Worm (Caenorhabditis elegans) whole organism, L2 larva: ENCODE measurements around the gene F09E5.3.

ENCODE experiments used
- C34F6.9 ChIP-seq: fragments of 150-350 bp; optimal IDR thresholded peaks from 2 replicates; lab custom pipeline; 2014; ENCODE audit warnings: missing biosample characterization, missing genetic modification characterization
- F13H6.1 ChIP-seq: sonication (generic microtip); optimal IDR thresholded peaks from 2 replicates; lab custom pipeline; 2016; ENCODE audit warnings: missing genetic modification characterization, missing compliant biosample characterization
- Y55F3AM.14 ChIP-seq: fragments of 200-800 bp; sonication (Bioruptor generic); optimal IDR thresholded peaks from 2 replicates; lab custom pipeline; 2018; ENCODE audit warnings: mild to moderate bottlenecking, missing genetic modification characterization, missing compliant biosample characterization
- alr-1 ChIP-seq: fragments of 150-350 bp; optimal IDR thresholded peaks from 2 replicates; lab custom pipeline; 2014; ENCODE audit warnings: missing biosample characterization, missing genetic modification characterization
- aly-2 ChIP-seq: fragments of 150-350 bp; optimal IDR thresholded peaks from 2 replicates; lab custom pipeline; 2014; ENCODE audit warnings: missing biosample characterization, missing genetic modification characterization
- ceh-16 ChIP-seq: fragments of 150-350 bp; optimal IDR thresholded peaks from 2 replicates; lab custom pipeline; 2014; ENCODE audit warnings: missing biosample characterization, missing genetic modification characterization
- ceh-82 ChIP-seq: fragments of 150-350 bp; optimal IDR thresholded peaks from 2 replicates; lab custom pipeline; 2014; ENCODE audit warnings: missing biosample characterization, missing genetic modification characterization
- crh-2 ChIP-seq: sonication (generic microtip); optimal IDR thresholded peaks from 2 replicates; lab custom pipeline; 2017; ENCODE audit warnings: missing biosample characterization, missing genetic modification characterization
- dmd-4 ChIP-seq: sonication (generic microtip); optimal IDR thresholded peaks from 2 replicates; lab custom pipeline; 2017; ENCODE audit warnings: missing biosample characterization, missing genetic modification characterization
- fos-1 ChIP-seq: fragments of 150-350 bp; optimal IDR thresholded peaks from 2 replicates; lab custom pipeline; 2014; ENCODE audit warnings: missing biosample characterization, missing genetic modification characterization
- gmeb-1 ChIP-seq: fragments of 150-350 bp; optimal IDR thresholded peaks from 2 replicates; lab custom pipeline; 2014; ENCODE audit warnings: missing biosample characterization, missing genetic modification characterization
- lin-11 ChIP-seq: fragments of 150-350 bp; sonication (generic microtip); optimal IDR thresholded peaks from 2 replicates; lab custom pipeline; 2014; ENCODE audit warnings: missing biosample characterization, missing genetic modification characterization, inconsistent platforms, mixed read lengths
- lin-13 ChIP-seq: fragments of 150-350 bp; optimal IDR thresholded peaks from 2 replicates; lab custom pipeline; 2014; ENCODE audit warnings: missing biosample characterization, missing genetic modification reagents, missing genetic modification characterization
- lin-39 ChIP-seq: fragments of 150-350 bp; optimal IDR thresholded peaks from 2 replicates; lab custom pipeline; 2014; ENCODE audit warnings: missing biosample characterization, missing genetic modification reagents, missing genetic modification characterization
- lsy-2 ChIP-seq, 2 experiments: fragments of 150-350 bp in 1 of 2; sonication (generic microtip) in 1 of 2; optimal IDR thresholded peaks; 2 replicates each; lab custom pipeline; 2014 to 2017; ENCODE audit warnings: missing biosample characterization in 2 of 2, missing genetic modification characterization in 2 of 2
- mab-5 ChIP-seq: fragments of 150-350 bp; optimal IDR thresholded peaks from 2 replicates; lab custom pipeline; 2014; ENCODE audit warnings: missing biosample characterization, missing genetic modification characterization
- mdl-1 ChIP-seq, 2 experiments: fragments of 150-350 bp in 1 of 2; sonication (generic microtip) in 1 of 2; optimal IDR thresholded peaks; 2 replicates each; lab custom pipeline; 2017; ENCODE audit warnings: missing biosample characterization in 2 of 2, missing genetic modification characterization in 2 of 2
- nhr-10 ChIP-seq: sonication (generic microtip); optimal IDR thresholded peaks from 2 replicates; lab custom pipeline; 2017; ENCODE audit warnings: missing biosample characterization, missing genetic modification characterization
- nhr-11 ChIP-seq: fragments of 150-350 bp; optimal IDR thresholded peaks from 2 replicates; lab custom pipeline; 2014; ENCODE audit warnings: missing biosample characterization, missing genetic modification characterization
- nhr-129 ChIP-seq: fragments of 150-350 bp; optimal IDR thresholded peaks from 2 replicates; lab custom pipeline; 2014; ENCODE audit warnings: missing biosample characterization, missing genetic modification characterization
- nhr-21 ChIP-seq: fragments of 150-350 bp; optimal IDR thresholded peaks from 2 replicates; lab custom pipeline; 2014; ENCODE audit warnings: missing biosample characterization, missing genetic modification characterization
- nhr-6 ChIP-seq: fragments of 150-350 bp; optimal IDR thresholded peaks from 2 replicates; lab custom pipeline; 2014; ENCODE audit warnings: missing biosample characterization, missing genetic modification characterization
- nhr-77 ChIP-seq: fragments of 150-350 bp; optimal IDR thresholded peaks from 2 replicates; lab custom pipeline; 2014; ENCODE audit warnings: missing biosample characterization, missing genetic modification characterization
- peb-1 ChIP-seq: fragments of 150-350 bp; optimal IDR thresholded peaks from 2 replicates; lab custom pipeline; 2014; ENCODE audit warnings: missing biosample characterization, missing genetic modification characterization
- skn-1 ChIP-seq: sonication (generic microtip); optimal IDR thresholded peaks from 2 replicates; lab custom pipeline; 2017; ENCODE audit warnings: missing biosample characterization, missing genetic modification characterization
- sma-3 ChIP-seq: sonication (generic microtip); optimal IDR thresholded peaks from 2 replicates; lab custom pipeline; 2016; ENCODE audit warnings: missing genetic modification reagents, missing genetic modification characterization, missing compliant biosample characterization
- sma-9 ChIP-seq, 2 experiments: fragments of 150-350 bp in 1 of 2; sonication (generic microtip) in 1 of 2; optimal IDR thresholded peaks; 2 replicates each; lab custom pipeline; 2014 to 2016; ENCODE audit warnings: missing genetic modification characterization in 2 of 2, mild to moderate bottlenecking in 1 of 2, missing biosample characterization in 1 of 2, missing compliant biosample characterization in 1 of 2, missing genetic modification reagents in 1 of 2, moderate library complexity in 1 of 2
- snpc-4 ChIP-seq: fragments of 150-350 bp; optimal IDR thresholded peaks from 2 replicates; lab custom pipeline; 2014; ENCODE audit warnings: missing biosample characterization, missing genetic modification characterization
- unc-39 ChIP-seq: fragments of 150-350 bp; optimal IDR thresholded peaks from 2 replicates; lab custom pipeline; 2014; ENCODE audit warnings: missing biosample characterization, missing genetic modification characterization
- unc-55 ChIP-seq: fragments of 150-350 bp; sonication (generic microtip); optimal IDR thresholded peaks from 3 replicates; lab custom pipeline; 2014; ENCODE audit warnings: missing biosample characterization, missing genetic modification reagents, missing genetic modification characterization
- unc-62 ChIP-seq: fragments of 150-350 bp; optimal IDR thresholded peaks from 2 replicates; lab custom pipeline; 2014; ENCODE audit warnings: missing biosample characterization, missing genetic modification reagents, missing genetic modification characterization
- zag-1 ChIP-seq: fragments of 150-350 bp; optimal IDR thresholded peaks from 2 replicates; lab custom pipeline; 2014; ENCODE audit warnings: missing biosample characterization, missing genetic modification characterization
- ztf-1 ChIP-seq: fragments of 200-800 bp; sonication (Bioruptor generic); conservative IDR thresholded peaks from 2 replicates; pipeline ENCODE4 v1.3.6; 2022; ENCODE audit warnings: missing genetic modification characterization, missing compliant biosample characterization
- ztf-11 ChIP-seq: sonication (generic microtip); optimal IDR thresholded peaks from 2 replicates; lab custom pipeline; 2017; ENCODE audit warnings: missing biosample characterization, missing genetic modification characterization
- ztf-4 ChIP-seq: fragments of 150-350 bp; optimal IDR thresholded peaks from 2 replicates; lab custom pipeline; 2014; ENCODE audit warnings: missing biosample characterization, missing genetic modification characterization

The F09E5.3 gene

DNA sequence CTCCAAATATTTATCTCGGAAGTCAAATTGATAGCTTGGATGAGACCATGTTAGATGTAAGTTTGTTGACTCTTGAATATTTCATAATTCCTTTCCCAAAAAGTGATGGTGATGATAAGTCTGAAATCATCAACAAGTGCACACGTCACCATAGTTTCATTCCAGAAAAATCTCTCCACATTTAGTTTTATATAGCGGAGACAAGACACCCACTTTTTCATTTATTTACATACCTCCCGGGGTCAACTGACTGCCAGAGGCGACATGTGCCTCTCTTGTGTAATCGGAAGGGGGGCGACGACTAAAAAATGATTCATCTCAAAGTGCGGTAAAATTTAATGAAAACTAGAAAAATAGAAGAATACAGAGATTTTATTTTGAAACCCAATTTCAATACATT is 35.5 kb upstream of the F09E5.3 start:
- TF ChIP-seq nhr-129 (tag; lab: Kevin White, UChicago), result peak; percentile 66
- TF ChIP-seq crh-2 (tag; lab: Kevin White, UChicago), result peak; percentile 90
- TF ChIP-seq ztf-4 (tag; lab: Kevin White, UChicago), result peak; percentile 52
- no peak for TF ChIP-seq unc-62 (GFP tag; lab: Kevin White, UChicago)
- peak; percentile 26 for TF ChIP-seq gmeb-1 (tag; lab: Kevin White, UChicago)
- TF ChIP-seq sma-3 (GFP tag; lab: Kevin White, UChicago), result peak; percentile 14
- peak; percentile 26 for TF ChIP-seq F13H6.1 (tag; lab: Kevin White, UChicago)
- TF ChIP-seq snpc-4 (tag; lab: Kevin White, UChicago), result no peak
- no peak for TF ChIP-seq mab-5 (tag; lab: Kevin White, UChicago)
- TF ChIP-seq sma-9 (GFP tag; optimal IDR thresholded peaks at IDR 0.05; lab: Kevin White, UChicago), result peak; percentile 59
- TF ChIP-seq sma-9 (tag; optimal IDR thresholded peaks at IDR 0.05; lab: Kevin White, UChicago), result no peak
- peak; percentile 72 for TF ChIP-seq fos-1 (tag; lab: Kevin White, UChicago)
- TF ChIP-seq C34F6.9 (tag; lab: Kevin White, UChicago), result peak; percentile 10
- TF ChIP-seq mdl-1 (tag; optimal IDR thresholded peaks at IDR 0.05; lab: Kevin White, UChicago), result peak in 1 of 2 experiments; percentile 10
- TF ChIP-seq lsy-2 (tag; optimal IDR thresholded peaks at IDR 0.05; lab: Kevin White, UChicago), result peak in 1 of 2 experiments; percentile 33

DNA sequence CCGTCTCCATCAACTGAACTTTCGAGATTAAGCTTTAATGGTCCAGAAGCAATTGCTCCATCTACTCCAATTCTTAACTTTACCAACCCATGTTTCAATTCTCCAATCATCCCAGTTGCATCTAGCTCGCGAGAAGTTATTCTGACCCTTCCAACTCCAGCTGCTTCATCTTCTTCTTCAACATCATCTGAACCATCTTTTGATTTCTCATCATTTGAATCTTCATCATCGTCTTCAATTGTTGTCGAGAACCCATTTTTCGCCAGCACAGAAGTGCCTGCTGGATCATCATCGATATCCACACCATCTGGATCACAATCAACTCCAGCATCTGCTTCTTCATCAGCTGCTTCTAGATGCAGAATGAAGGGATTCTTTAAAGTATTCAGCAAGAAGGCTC is 34.2 kb upstream of the F09E5.3 start:
- TF ChIP-seq ceh-16 (tag; lab: Kevin White, UChicago) (no peak), fos-1 (tag; lab: Kevin White, UChicago) (no peak), nhr-21 (tag; lab: Kevin White, UChicago) (no peak), aly-2 (tag; lab: Kevin White, UChicago) (no peak), unc-39 (tag; lab: Kevin White, UChicago) (no peak), unc-62 (GFP tag; lab: Kevin White, UChicago) (no peak), zag-1 (tag; lab: Kevin White, UChicago) (no peak), nhr-77 (tag; lab: Kevin White, UChicago) (no peak), lin-13 (no peak), nhr-11 (tag; lab: Kevin White, UChicago) (no peak), nhr-6 (tag; lab: Kevin White, UChicago) (no peak), alr-1 (tag; lab: Kevin White, UChicago) (no peak), peb-1 (tag; lab: Kevin White, UChicago) (no peak), skn-1 (tag; lab: Kevin White, UChicago) (no peak), lsy-2 (tag; optimal IDR thresholded peaks at IDR 0.05; lab: Kevin White, UChicago) (no peak), lin-39 (tag; lab: Kevin White, UChicago) (no peak), snpc-4 (tag; lab: Kevin White, UChicago) (no peak)

DNA sequence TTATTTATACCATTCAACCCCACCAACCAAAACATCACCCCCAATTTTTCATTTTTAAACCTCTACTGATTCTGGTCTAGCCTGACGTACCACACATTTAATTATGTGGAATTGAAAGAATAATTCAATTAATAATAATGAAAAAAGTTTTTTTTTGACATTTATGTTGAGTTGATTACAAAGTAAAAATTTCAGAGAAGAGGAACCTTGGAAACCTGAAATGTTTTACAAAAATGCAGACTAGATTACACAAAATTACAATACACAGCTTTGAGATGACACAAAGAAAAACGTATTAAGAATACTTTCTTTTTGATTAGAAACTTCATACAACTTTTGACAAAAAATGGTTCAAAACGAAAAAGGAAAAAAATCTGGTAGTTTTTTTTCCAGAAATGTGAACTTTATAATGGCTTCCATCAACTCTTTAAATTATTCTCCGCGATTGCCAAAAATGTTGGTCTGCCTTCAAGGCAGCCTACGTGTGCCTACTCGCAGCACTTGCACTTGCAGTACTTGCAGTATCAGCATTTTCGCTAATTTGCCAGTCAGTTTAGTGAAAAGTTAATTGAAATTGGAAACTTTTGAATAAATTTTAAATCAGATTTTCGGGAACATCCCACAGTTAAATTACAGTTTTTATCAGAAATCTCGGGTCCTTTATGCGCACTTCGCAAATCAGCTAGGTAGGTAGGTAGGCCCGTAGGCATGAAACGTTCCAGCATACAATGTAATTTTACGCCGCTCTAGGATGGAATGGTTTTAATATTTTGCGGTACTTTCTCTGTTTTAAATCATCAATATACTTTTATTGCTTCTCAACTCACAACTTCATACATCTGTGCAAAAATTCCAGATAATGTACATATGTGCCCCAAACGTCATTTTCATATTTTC is 32.9 kb upstream of the F09E5.3 start:
- TF ChIP-seq lin-13 (no peak), unc-55 (GFP tag; lab: Kevin White, UChicago) (peak; percentile 40), ztf-4 (tag; lab: Kevin White, UChicago) (peak; percentile 22), dmd-4 (tag; lab: Kevin White, UChicago) (peak; percentile 5)

DNA sequence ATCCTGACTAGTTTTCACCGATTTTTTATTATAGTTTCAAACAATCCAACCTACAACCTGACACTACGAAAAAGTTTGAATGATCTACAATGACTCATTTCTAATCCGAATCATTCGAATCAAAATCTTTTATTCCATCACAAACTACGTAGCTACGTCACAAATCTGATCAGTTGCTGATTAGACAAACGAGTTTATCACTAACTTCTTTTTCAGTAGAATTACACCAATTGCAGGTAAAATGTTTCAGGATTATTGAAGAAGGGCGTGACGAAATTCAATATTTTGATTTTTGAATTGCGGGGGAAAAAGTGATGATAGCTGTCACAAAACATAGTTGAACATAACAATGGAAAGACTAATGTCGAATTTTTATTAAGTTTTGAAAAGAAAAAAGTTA is 32.2 kb upstream of the F09E5.3 start:
- TF ChIP-seq lin-13 (no peak), sma-3 (GFP tag; lab: Kevin White, UChicago) (no peak), dmd-4 (tag; lab: Kevin White, UChicago) (no peak), mab-5 (tag; lab: Kevin White, UChicago) (no peak), ztf-11 (no peak), zag-1 (tag; lab: Kevin White, UChicago) (no peak), nhr-10 (tag; lab: Kevin White, UChicago) (no peak), ztf-1 (no peak), lin-11 (no peak), nhr-21 (tag; lab: Kevin White, UChicago) (peak; percentile 3), ceh-82 (tag; lab: Kevin White, UChicago) (no peak), Y55F3AM.14 (GFP tag; lab: Kevin White, UChicago) (no peak), lsy-2 (tag; optimal IDR thresholded peaks at IDR 0.05; lab: Kevin White, UChicago) (no peak), nhr-129 (tag; lab: Kevin White, UChicago) (no peak), skn-1 (tag; lab: Kevin White, UChicago) (no peak), sma-9 (GFP tag; optimal IDR thresholded peaks at IDR 0.05; lab: Kevin White, UChicago) (peak; percentile 5), sma-9 (tag; optimal IDR thresholded peaks at IDR 0.05; lab: Kevin White, UChicago) (no peak)
